Worm (Caenorhabditis elegans): ENCODE results near the gene fis-1.

ce11 chrII:6729331-6729730 is 25.6 kb upstream of the fis-1 start, which contains the start of gene T14B4.8:
- TF ChIP-seq flt-1 (GFP tag; IDR thresholded peaks at IDR 0.05) (no peak), ref-1 (GFP tag; conservative IDR thresholded peaks at IDR 0.05) (no peak), tab-1 (GFP tag; IDR thresholded peaks at IDR 0.05) (no peak), med-1 (GFP tag; optimal IDR thresholded peaks at IDR 0.05; ENCODE audit: insufficient read depth) (no peak), ztf-29 (GFP tag; IDR thresholded peaks at IDR 0.05) (no peak), T22C8.4 (GFP tag; IDR thresholded peaks at IDR 0.05) (no peak), klf-2 (GFP tag; conservative IDR thresholded peaks at IDR 0.05) (no peak)
